Worm (Caenorhabditis elegans): ENCODE measurements around the gene dhs-30.

The dhs-30 gene

ce11 chrX:17184363-17184762 is 51.3 kb downstream of the dhs-30 start (continued):
- TF ChIP-seq ZK546.5 (tag; optimal IDR thresholded peaks at IDR 0.05) (no peak), sea-2 (GFP tag; optimal IDR thresholded peaks at IDR 0.05) (peak; percentile 1), egl-5 (tag; optimal IDR thresholded peaks at IDR 0.05) (no peak), jun-1 (tag; optimal IDR thresholded peaks at IDR 0.05) (peak; percentile 72)

ce11 chrX:17181220-17181619 is 54.4 kb downstream of the dhs-30 start:
- peak; percentile 34 for TF ChIP-seq ceh-82 (tag; optimal IDR thresholded peaks at IDR 0.05)
- peak; percentile 19 for TF ChIP-seq pqm-1 (tag; optimal IDR thresholded peaks at IDR 0.05)
- no peak for TF ChIP-seq ZK546.5 (tag; optimal IDR thresholded peaks at IDR 0.05)
- TF ChIP-seq ama-1 (optimal IDR thresholded peaks at IDR 0.05): no peak
- no peak for TF ChIP-seq nhr-67 (tag; optimal IDR thresholded peaks at IDR 0.05)
- no peak for TF ChIP-seq aly-2 (tag; optimal IDR thresholded peaks at IDR 0.05)
- TF ChIP-seq nhr-77 (tag; optimal IDR thresholded peaks at IDR 0.05): peak; percentile 91
- no peak for TF ChIP-seq nhr-12 (tag; optimal IDR thresholded peaks at IDR 0.05)
- no peak for TF ChIP-seq fkh-2 (tag; optimal IDR thresholded peaks at IDR 0.05)
- TF ChIP-seq skn-1 (tag; optimal IDR thresholded peaks at IDR 0.05): peak; percentile 50
- TF ChIP-seq mdl-1 (tag; optimal IDR thresholded peaks at IDR 0.05): no peak
- TF ChIP-seq egl-27 (tag; optimal IDR thresholded peaks at IDR 0.05): no peak
- TF ChIP-seq zag-1 (tag; optimal IDR thresholded peaks at IDR 0.05): no peak
- peak; percentile 31 for TF ChIP-seq elt-2 (tag; optimal IDR thresholded peaks at IDR 0.05)
- TF ChIP-seq unc-39 (tag; optimal IDR thresholded peaks at IDR 0.05): no peak
- TF ChIP-seq nfya-1 (tag; optimal IDR thresholded peaks at IDR 0.05; ENCODE audit: insufficient read depth): peak; percentile 61
- peak; percentile 79 for TF ChIP-seq pha-4 (tag; optimal IDR thresholded peaks at IDR 0.05)
- TF ChIP-seq nhr-237 (tag; optimal IDR thresholded peaks at IDR 0.05): no peak
- no peak for TF ChIP-seq ztf-11 (tag; optimal IDR thresholded peaks at IDR 0.05)
- TF ChIP-seq ceh-16 (tag; optimal IDR thresholded peaks at IDR 0.05): no peak
- TF ChIP-seq unc-62 (GFP tag; optimal IDR thresholded peaks at IDR 0.05): no peak
- TF ChIP-seq nhr-43 (tag; optimal IDR thresholded peaks at IDR 0.05; ENCODE audit: poor library complexity, severe bottlenecking): no peak
- TF ChIP-seq tbx-2 (tag; optimal IDR thresholded peaks at IDR 0.05): peak; percentile 56
- peak; percentile 46 for TF ChIP-seq R02D3.7 (tag; optimal IDR thresholded peaks at IDR 0.05)
- TF ChIP-seq ceh-28 (tag; optimal IDR thresholded peaks at IDR 0.05): peak; percentile 59
- TF ChIP-seq snpc-4 (tag; optimal IDR thresholded peaks at IDR 0.05): peak; percentile 75
- TF ChIP-seq mml-1 (tag; optimal IDR thresholded peaks at IDR 0.05): no peak
- no peak for TF ChIP-seq fkh-10 (GFP tag; optimal IDR thresholded peaks at IDR 0.05)
- TF ChIP-seq ztf-4 (tag; optimal IDR thresholded peaks at IDR 0.05): no peak
- no peak for TF ChIP-seq nhr-28 (tag; optimal IDR thresholded peaks at IDR 0.05)
- TF ChIP-seq eor-1 (tag; optimal IDR thresholded peaks at IDR 0.05): no peak
- no peak for TF ChIP-seq nhr-76 (tag; optimal IDR thresholded peaks at IDR 0.05)
- TF ChIP-seq lin-39 (tag; optimal IDR thresholded peaks at IDR 0.05): peak; percentile 30
- no peak for TF ChIP-seq ceh-9 (tag; optimal IDR thresholded peaks at IDR 0.05)
- TF ChIP-seq nhr-23 (tag; optimal IDR thresholded peaks at IDR 0.05): peak; percentile 71
- TF ChIP-seq lin-15B (tag; optimal IDR thresholded peaks at IDR 0.05): peak; percentile 0
- TF ChIP-seq sea-2 (GFP tag; optimal IDR thresholded peaks at IDR 0.05): no peak
- no peak for TF ChIP-seq elt-1 (tag; optimal IDR thresholded peaks at IDR 0.05)
- no peak for TF ChIP-seq egl-5 (tag; optimal IDR thresholded peaks at IDR 0.05)
- peak; percentile 76 for TF ChIP-seq jun-1 (tag; optimal IDR thresholded peaks at IDR 0.05)
- TF ChIP-seq nhr-25 (tag; optimal IDR thresholded peaks at IDR 0.05): peak; percentile 61
- TF ChIP-seq fos-1 (tag; optimal IDR thresholded peaks at IDR 0.05): no peak
- TF ChIP-seq daf-12 (tag; optimal IDR thresholded peaks at IDR 0.05): no peak
- no peak for TF ChIP-seq lsy-12 (tag; optimal IDR thresholded peaks at IDR 0.05)
- no peak for TF ChIP-seq nhr-11 (tag; optimal IDR thresholded peaks at IDR 0.05)
- TF ChIP-seq elt-3 (tag; optimal IDR thresholded peaks at IDR 0.05): no peak
- TF ChIP-seq hmg-11 (tag; optimal IDR thresholded peaks at IDR 0.05): no peak
